Worm (Caenorhabditis elegans): ENCODE results near the gene iglr-2.

ce11 chrIII:8334432-8334831 lies 3.3 kb upstream of the iglr-2 start, which contains the start of gene ZC262.4:
- TF ChIP-seq ces-1 (GFP tag; optimal IDR thresholded peaks at IDR 0.05) = no peak
- TF ChIP-seq ztf-11 (tag; optimal IDR thresholded peaks at IDR 0.05) = no peak
- no peak for TF ChIP-seq mep-1 (tag; optimal IDR thresholded peaks at IDR 0.05)
- TF ChIP-seq lin-32 (GFP tag; optimal IDR thresholded peaks at IDR 0.05) = no peak
- no peak for TF ChIP-seq pha-4 (tag; optimal IDR thresholded peaks at IDR 0.05)
